Fruit fly (Drosophila melanogaster): Measurements from ENCODE around the gene CG42834.

CG42834 gene

DNA sequence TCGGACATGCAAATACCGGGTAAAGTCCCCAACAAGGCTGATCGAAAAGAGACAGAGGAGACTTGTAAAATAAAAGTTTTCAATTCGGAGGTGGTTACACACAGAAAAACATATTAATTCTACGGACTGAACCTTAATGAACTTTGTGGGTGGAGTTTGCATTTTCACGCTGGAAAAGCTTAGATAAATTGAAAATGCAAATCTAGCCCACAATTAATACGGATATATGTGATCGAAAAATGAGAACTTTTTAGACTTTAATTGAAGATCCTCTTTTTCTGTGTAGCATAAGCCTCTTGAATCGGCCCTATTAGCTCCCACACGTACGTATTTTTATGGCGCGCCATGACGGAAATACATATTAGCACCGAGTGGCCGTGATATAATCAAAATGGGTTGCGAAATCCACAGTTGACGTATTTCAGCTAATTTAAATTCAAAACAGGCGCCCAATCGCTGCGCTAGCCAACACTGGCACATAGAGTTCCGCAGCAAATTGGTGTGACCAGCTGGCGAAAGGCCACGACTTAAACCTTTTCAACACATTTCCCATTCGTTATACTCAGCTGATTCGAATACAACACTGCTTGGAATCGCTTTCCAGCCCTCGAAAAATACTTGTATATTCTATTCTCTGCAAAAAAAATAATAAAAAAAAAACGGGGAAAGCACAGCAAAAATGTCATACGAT is 33.1 kb upstream of the CG42834 start (continued):
- TF ChIP-seq cwo (GFP tag; optimal IDR thresholded peaks at IDR 0.05) (peak; percentile 64), CG14667 (GFP tag; IDR thresholded peaks at IDR 0.05) (no peak), CG17359 (tag; optimal IDR thresholded peaks at IDR 0.05) (peak; percentile 53), Ets65A (GFP tag) (peak; percentile 98), C15 (GFP tag; IDR thresholded peaks at IDR 0.05) (no peak), p53 (GFP tag; optimal IDR thresholded peaks at IDR 0.05) (peak; percentile 40), CG8281 (tag; optimal IDR thresholded peaks at IDR 0.05) (no peak), vnd (GFP tag; IDR thresholded peaks at IDR 0.05; ENCODE audit: partially characterized antibody) (no peak), CG14050 (GFP tag; IDR thresholded peaks at IDR 0.05) (peak; percentile 20; the same call in 2 of the 3 replicates), CG10321 (GFP tag; IDR thresholded peaks at IDR 0.05) (0 out of 2 replicates have a peak, but pooled peaks have one; percentile 7), Vsx1 (GFP tag; optimal IDR thresholded peaks at IDR 0.05) (peak; percentile 95), CG18476 (GFP tag; optimal IDR thresholded peaks at IDR 0.05) (no peak), Dll (GFP tag; IDR thresholded peaks at IDR 0.05; ENCODE audit: partially characterized antibody) (0 out of 4 replicates have a peak, but pooled peaks have one; percentile 37), nerfin-2 (GFP tag; IDR thresholded peaks at IDR 0.05; ENCODE audit: partially characterized antibody) (no peak), CG34376 (GFP tag; optimal IDR thresholded peaks at IDR 0.05) (peak; percentile 63), sna (GFP tag; IDR thresholded peaks at IDR 0.05; ENCODE audit: partially characterized antibody) (0 out of 2 replicates have a peak, but pooled peaks have one; percentile 53), Mad (GFP tag; optimal IDR thresholded peaks at IDR 0.05) (peak; percentile 55), Dbx (GFP tag; IDR thresholded peaks at IDR 0.05) (peak; percentile 79), lmd (GFP tag; IDR thresholded peaks at IDR 0.05) (peak; percentile 64; the same call in 1 of the 2 replicates), CG2199 (GFP tag; IDR thresholded peaks at IDR 0.05) (0 out of 3 replicates have a peak, but pooled peaks have one; percentile 27), NFAT (GFP tag; IDR thresholded peaks at IDR 0.05) (peak; percentile 54), CG12155 (GFP tag; optimal IDR thresholded peaks at IDR 0.05) (peak; percentile 55), Hr51 (GFP tag; optimal IDR thresholded peaks at IDR 0.05) (peak; percentile 65 to 72), CG33557 (GFP tag; optimal IDR thresholded peaks at IDR 0.05) (peak; percentile 8), Oaz (GFP tag; IDR thresholded peaks at IDR 0.05) (peak; percentile 65), Abd-B (GFP tag; optimal IDR thresholded peaks at IDR 0.05) (no peak), HLH54F (GFP tag; optimal IDR thresholded peaks at IDR 0.05) (peak; percentile 60), CG7372 (GFP tag; IDR thresholded peaks at IDR 0.05) (peak; percentile 31; the same call in 1 of the 2 replicates), CG9932 (GFP tag; IDR thresholded peaks at IDR 0.05) (peak; percentile 73), Ravus (GFP tag; IDR thresholded peaks at IDR 0.05) (no peak), CG13287 (GFP tag; IDR thresholded peaks at IDR 0.05; ENCODE audit: partially characterized antibody) (peak; percentile 64), chm (GFP tag; IDR thresholded peaks at IDR 0.05) (no peak; the same call in 1 of the 2 replicates), jing (GFP tag; optimal IDR thresholded peaks at IDR 0.05) (peak; percentile 23), Lhr (GFP tag; optimal IDR thresholded peaks at IDR 0.05) (peak; percentile 75), HHEX (GFP tag; optimal IDR thresholded peaks at IDR 0.05) (peak; percentile 23), CG30403 (GFP tag; optimal IDR thresholded peaks at IDR 0.05) (peak; percentile 61), Sox102F (GFP tag; optimal IDR thresholded peaks at IDR 0.05) (peak; percentile 44), eve (GFP tag; optimal IDR thresholded peaks at IDR 0.05) (peak in 1 of 2 experiments; percentile 87), CG12391 (tag; optimal IDR thresholded peaks at IDR 0.05) (peak; percentile 56), CG17385 (GFP tag; optimal IDR thresholded peaks at IDR 0.05) (peak; percentile 3), CG6765 (GFP tag; optimal IDR thresholded peaks at IDR 0.05) (peak; percentile 67), pfk (GFP tag; optimal IDR thresholded peaks at IDR 0.05) (peak; percentile 43), tio (GFP tag; optimal IDR thresholded peaks at IDR 0.05) (peak; percentile 51), Atf-2 (GFP tag; optimal IDR thresholded peaks at IDR 0.05) (peak; percentile 34), gem (tag; optimal IDR thresholded peaks at IDR 0.05) (peak; percentile 68), CG12236 (GFP tag; optimal IDR thresholded peaks at IDR 0.05) (no peak), exex (tag; optimal IDR thresholded peaks at IDR 0.05) (no peak), CG4854 (GFP tag; optimal IDR thresholded peaks at IDR 0.05) (peak; percentile 19)
